Fruit fly (Drosophila melanogaster) whole organism, embryonic: ENCODE measurements around the gene Mob3.

Experiments
- B-H1 ChIP-seq: fragments of 200-800 bp; sonication (Bioruptor generic); IDR thresholded peaks from 3 replicates; pipeline ENCODE4 v1.3.6; 2022; ENCODE audit warnings: missing biosample characterization, missing genetic modification characterization
- C15 ChIP-seq: fragments of 200-800 bp; sonication (Bioruptor generic); IDR thresholded peaks from 3 replicates; pipeline ENCODE4 v1.3.6; 2022; ENCODE audit warnings: missing biosample characterization, missing genetic modification characterization
- CG10147 ChIP-seq: fragments of 200-800 bp; sonication (Bioruptor generic); optimal IDR thresholded peaks from 2 replicates; lab custom pipeline; 2019; ENCODE audit warnings: missing biosample characterization, mild to moderate bottlenecking, missing genetic modification characterization, moderate library complexity
- CG10366 ChIP-seq: fragments of 200-800 bp; sonication (Bioruptor generic); IDR thresholded peaks from 2 replicates; pipeline ENCODE4 v1.3.6; 2022; ENCODE audit warnings: missing biosample characterization, missing genetic modification characterization
- CG12236 ChIP-seq: fragments of 200-800 bp; sonication (Bioruptor generic); optimal IDR thresholded peaks from 2 replicates; lab custom pipeline; 2016; ENCODE audit warnings: missing biosample characterization, missing genetic modification characterization
- CG12744 ChIP-seq: fragments of 200-800 bp; sonication (Bioruptor generic); optimal IDR thresholded peaks from 2 replicates; lab custom pipeline; 2016; ENCODE audit warnings: missing biosample characterization, missing genetic modification characterization
- CG12942 ChIP-seq: fragments of 200-800 bp; sonication (Bioruptor generic); optimal IDR thresholded peaks from 3 replicates; lab custom pipeline; 2016; ENCODE audit warnings: missing biosample characterization, missing genetic modification characterization
- CG13296 ChIP-seq: fragments of 200-800 bp; sonication (Bioruptor generic); optimal IDR thresholded peaks from 3 replicates; lab custom pipeline; 2018; ENCODE audit warnings: missing biosample characterization, mild to moderate bottlenecking, missing genetic modification characterization
- CG14667 ChIP-seq: fragments of 200-800 bp; sonication (Bioruptor generic); IDR thresholded peaks from 2 replicates; pipeline ENCODE4 v1.3.6; 2022; ENCODE audit warnings: missing biosample characterization, missing genetic modification characterization
- CG15073 ChIP-seq: fragments of 200-800 bp; sonication (Bioruptor generic); optimal IDR thresholded peaks from 2 replicates; lab custom pipeline; 2016; ENCODE audit warnings: missing biosample characterization, missing genetic modification characterization
- CG18262 ChIP-seq: fragments of 200-800 bp; optimal IDR thresholded peaks from 3 replicates; lab custom pipeline; 2019; ENCODE audit warnings: missing biosample characterization, mild to moderate bottlenecking, missing genetic modification characterization, moderate library complexity
- CG1832 ChIP-seq: fragments of 200-800 bp; sonication (Bioruptor generic); optimal IDR thresholded peaks from 2 replicates; lab custom pipeline; 2017; ENCODE audit warnings: missing biosample characterization, mild to moderate bottlenecking, missing genetic modification characterization, inconsistent platforms
- CG2120 ChIP-seq: fragments of 200-800 bp; sonication (Bioruptor generic); optimal IDR thresholded peaks from 3 replicates; lab custom pipeline; 2016; ENCODE audit warnings: missing biosample characterization, missing genetic modification characterization
- CG32767 ChIP-seq: fragments of 200-800 bp; sonication (Bioruptor generic); IDR thresholded peaks from 2 replicates; pipeline ENCODE4 v1.3.6; 2022; ENCODE audit warnings: missing biosample characterization, missing genetic modification characterization
- CG3847 ChIP-seq: fragments of 200-800 bp; sonication (Bioruptor generic); IDR thresholded peaks from 2 replicates; pipeline ENCODE4 v1.3.6; 2022; ENCODE audit warnings: missing biosample characterization, missing genetic modification characterization
- CG4404 ChIP-seq: fragments of 200-800 bp; sonication (Bioruptor generic); IDR thresholded peaks from 2 replicates; pipeline ENCODE4 v1.3.6; 2022; ENCODE audit warnings: missing biosample characterization, missing genetic modification characterization
- CG4730 ChIP-seq: fragments of 200-800 bp; sonication (Bioruptor generic); IDR thresholded peaks from 2 replicates; pipeline ENCODE4 v1.3.6; 2022; ENCODE audit warnings: missing biosample characterization, missing genetic modification characterization
- CG5180 ChIP-seq: fragments of 200-800 bp; sonication (Bioruptor generic); optimal IDR thresholded peaks from 3 replicates; lab custom pipeline; 2017; ENCODE audit warnings: missing biosample characterization, missing genetic modification characterization, mild to moderate bottlenecking, moderate library complexity, missing genetic modification reagents
- CG6791 ChIP-seq: fragments of 200-800 bp; sonication (Bioruptor generic); IDR thresholded peaks from 3 replicates; pipeline ENCODE4 v1.3.6; 2022; ENCODE audit warnings: missing biosample characterization, missing genetic modification characterization; ENCODE audit not compliant: partially characterized antibody
- CG7357 ChIP-seq: fragments of 200-800 bp; sonication (Bioruptor generic); IDR thresholded peaks from 3 replicates; pipeline ENCODE4 v1.3.6; 2022; ENCODE audit warnings: missing biosample characterization, missing genetic modification characterization
- CG7963 ChIP-seq: fragments of 200-800 bp; sonication (Bioruptor generic); IDR thresholded peaks from 3 replicates; pipeline ENCODE4 v1.3.6; 2022; ENCODE audit warnings: missing biosample characterization, missing genetic modification characterization; ENCODE audit not compliant: partially characterized antibody
- Doc3 ChIP-seq: fragments of 200-800 bp; sonication (Bioruptor generic); IDR thresholded peaks from 3 replicates; pipeline ENCODE4 v1.3.6; 2022; ENCODE audit warnings: missing biosample characterization, missing genetic modification characterization; ENCODE audit not compliant: partially characterized antibody
- Fer3 ChIP-seq: fragments of 200-800 bp; sonication (Bioruptor generic); optimal IDR thresholded peaks from 2 replicates; lab custom pipeline; 2018; ENCODE audit warnings: missing biosample characterization, mild to moderate bottlenecking, missing genetic modification characterization, moderate library complexity
- HLH4C ChIP-seq: fragments of 200-800 bp; sonication (Bioruptor generic); IDR thresholded peaks from 3 replicates; pipeline ENCODE4 v1.3.6; 2022; ENCODE audit warnings: missing biosample characterization, missing genetic modification characterization; ENCODE audit not compliant: partially characterized antibody
- Hmx ChIP-seq: fragments of 200-800 bp; sonication (Bioruptor generic); optimal IDR thresholded peaks from 2 replicates; lab custom pipeline; 2016; ENCODE audit warnings: missing biosample characterization, missing genetic modification characterization
- Kr ChIP-seq: fragments of 200-800 bp; sonication (Bioruptor generic); optimal IDR thresholded peaks from 2 replicates; lab custom pipeline; 2017; ENCODE audit warnings: missing biosample characterization, mild to moderate bottlenecking, missing genetic modification characterization
- MESR4 ChIP-seq: fragments of 200-800 bp; sonication (Bioruptor generic); optimal IDR thresholded peaks from 2 replicates; lab custom pipeline; 2018; ENCODE audit warnings: missing biosample characterization, mild to moderate bottlenecking, missing genetic modification characterization, moderate library complexity
- NFAT ChIP-seq: fragments of 200-800 bp; sonication (Bioruptor generic); IDR thresholded peaks from 2 replicates; pipeline ENCODE4 v1.3.6; 2022; ENCODE audit warnings: missing biosample characterization, missing genetic modification characterization
- Nf-YC ChIP-seq: fragments of 200-800 bp; optimal IDR thresholded peaks from 3 replicates; lab custom pipeline; 2019; ENCODE audit warnings: missing biosample characterization, mild to moderate bottlenecking, missing genetic modification characterization, moderate library complexity
- Opbp ChIP-seq: fragments of 200-800 bp; sonication (Bioruptor generic); IDR thresholded peaks from 3 replicates; pipeline ENCODE4 v1.3.6; 2022; ENCODE audit warnings: missing biosample characterization, missing genetic modification characterization; ENCODE audit not compliant: partially characterized antibody
- Spps ChIP-seq: fragments of 200-800 bp; sonication (Bioruptor generic); optimal IDR thresholded peaks from 2 replicates; lab custom pipeline; 2018; ENCODE audit warnings: missing biosample characterization, mild to moderate bottlenecking, missing genetic modification characterization
- bcd ChIP-seq: fragments of 200-800 bp; sonication (Bioruptor generic); optimal IDR thresholded peaks from 2 replicates; lab custom pipeline; 2017; ENCODE audit warnings: missing biosample characterization, mild to moderate bottlenecking, missing genetic modification characterization
- bsh ChIP-seq, 2 experiments: fragments of 200-800 bp; sonication (Bioruptor generic); optimal IDR thresholded peaks; 2 replicates each; lab custom pipeline; 2017 to 2018; ENCODE audit warnings: mild to moderate bottlenecking in 2 of 2, missing biosample characterization in 2 of 2, missing genetic modification characterization in 2 of 2, moderate library complexity in 1 of 2
- btn ChIP-seq: fragments of 200-800 bp; sonication (Bioruptor generic); optimal IDR thresholded peaks from 2 replicates; lab custom pipeline; 2016; ENCODE audit warnings: missing biosample characterization, missing genetic modification characterization
- corto ChIP-seq: fragments of 200-800 bp; sonication (Bioruptor generic); optimal IDR thresholded peaks from 2 replicates; lab custom pipeline; 2016; ENCODE audit warnings: missing biosample characterization, mild to moderate bottlenecking, missing genetic modification characterization, moderate library complexity
- dm ChIP-seq: fragments of 200-800 bp; sonication (Bioruptor generic); optimal IDR thresholded peaks from 3 replicates; lab custom pipeline; 2016; ENCODE audit warnings: missing biosample characterization, missing genetic modification characterization
- fu2 ChIP-seq: fragments of 200-800 bp; sonication (Bioruptor generic); optimal IDR thresholded peaks from 2 replicates; lab custom pipeline; 2016; ENCODE audit warnings: missing biosample characterization, missing genetic modification characterization
- gro ChIP-seq: fragments of 200-800 bp; sonication (Bioruptor generic); optimal IDR thresholded peaks from 2 replicates; lab custom pipeline; 2016; ENCODE audit warnings: missing biosample characterization, missing genetic modification characterization
- hbn ChIP-seq: fragments of 200-800 bp; sonication (Bioruptor generic); IDR thresholded peaks from 2 replicates; pipeline ENCODE4 v1.3.6; 2022; ENCODE audit warnings: missing biosample characterization, missing genetic modification characterization; ENCODE audit not compliant: partially characterized antibody
- inv ChIP-seq: fragments of 200-800 bp; sonication (Bioruptor generic); IDR thresholded peaks from 2 replicates; pipeline ENCODE4 v1.3.6; 2022; ENCODE audit warnings: missing biosample characterization, missing genetic modification characterization; ENCODE audit not compliant: partially characterized antibody
- lmd ChIP-seq: fragments of 200-800 bp; sonication (Bioruptor generic); IDR thresholded peaks from 2 replicates; pipeline ENCODE4 v1.3.6; 2022; ENCODE audit warnings: missing biosample characterization, missing genetic modification characterization
- nerfin-2 ChIP-seq: fragments of 200-800 bp; sonication (Bioruptor generic); IDR thresholded peaks from 2 replicates; pipeline ENCODE4 v1.3.6; 2022; ENCODE audit warnings: missing biosample characterization, missing genetic modification characterization; ENCODE audit not compliant: partially characterized antibody
- nmo ChIP-seq: fragments of 200-800 bp; sonication (Bioruptor generic); optimal IDR thresholded peaks from 2 replicates; lab custom pipeline; 2018; ENCODE audit warnings: missing biosample characterization, mild to moderate bottlenecking, missing genetic modification characterization, moderate library complexity
- salm ChIP-seq: fragments of 200-800 bp; sonication (Bioruptor generic); optimal IDR thresholded peaks from 2 replicates; lab custom pipeline; 2018; ENCODE audit warnings: missing biosample characterization, mild to moderate bottlenecking, missing genetic modification characterization
- sens-2 ChIP-seq: fragments of 200-800 bp; sonication (Bioruptor generic); IDR thresholded peaks from 2 replicates; pipeline ENCODE4 v1.3.6; 2022; ENCODE audit warnings: missing biosample characterization, missing genetic modification characterization
- sim ChIP-seq: fragments of 200-800 bp; sonication (Bioruptor generic); IDR thresholded peaks from 2 replicates; pipeline ENCODE4 v1.3.6; 2022; ENCODE audit warnings: missing biosample characterization, missing genetic modification characterization
- sob ChIP-seq: fragments of 200-800 bp; sonication (Bioruptor generic); IDR thresholded peaks from 2 replicates; pipeline ENCODE4 v1.3.6; 2022; ENCODE audit warnings: missing biosample characterization, missing genetic modification characterization
- tna ChIP-seq: fragments of 200-800 bp; sonication (Bioruptor generic); IDR thresholded peaks from 2 replicates; pipeline ENCODE4 v1.3.6; 2022; ENCODE audit warnings: missing biosample characterization, missing genetic modification characterization; ENCODE audit not compliant: partially characterized antibody
- wdn ChIP-seq: fragments of 200-800 bp; sonication (Bioruptor generic); IDR thresholded peaks from 2 replicates; pipeline ENCODE4 v1.3.6; 2022; ENCODE audit warnings: missing biosample characterization, missing genetic modification characterization
- wek ChIP-seq: fragments of 200-800 bp; sonication (Bioruptor generic); optimal IDR thresholded peaks from 3 replicates; lab custom pipeline; 2018; ENCODE audit warnings: missing biosample characterization, mild to moderate bottlenecking, missing genetic modification characterization, moderate library complexity

Gene Mob3

DNA sequence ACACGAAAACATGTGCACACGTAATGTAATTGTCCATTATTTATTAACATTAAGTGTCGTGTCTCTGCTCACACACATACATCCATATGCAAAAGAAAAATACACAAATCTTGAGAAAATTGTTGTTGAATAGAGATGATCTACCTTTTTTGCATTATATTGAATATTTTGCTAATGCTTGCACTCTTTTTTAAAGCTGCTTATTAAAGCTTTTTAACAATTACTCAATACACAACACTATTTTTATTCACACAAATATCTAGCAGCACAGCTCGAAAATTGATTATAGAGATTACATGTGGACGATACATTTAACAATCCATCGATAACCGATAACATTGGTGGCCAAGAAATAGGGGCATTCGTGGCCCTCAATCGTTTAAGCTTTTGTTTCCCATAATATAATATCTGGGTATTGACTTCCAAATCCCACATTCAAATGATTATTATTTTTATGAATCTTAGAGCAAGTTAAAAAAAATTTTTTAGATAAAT lies 27.0 kb downstream of the Mob3 start, which contains the start of gene Ufd4 (continued):
- no peak for TF ChIP-seq bcd (GFP tag; lab: Kevin White, UChicago)
- TF ChIP-seq CG5180 (GFP tag; lab: Kevin White, UChicago): no peak
- peak; percentile 36; the same call in 1 of the 2 replicates for TF ChIP-seq sob (GFP tag; lab: Robert Waterston, UW)
- TF ChIP-seq Nf-YC (tag; lab: Kevin White, UChicago): peak; percentile 78
- TF ChIP-seq Doc3 (GFP tag; lab: Robert Waterston, UW): 0 out of 3 replicates have a peak, but pooled peaks have one; percentile 36
- no peak for TF ChIP-seq CG10147 (GFP tag; lab: Kevin White, UChicago)
- TF ChIP-seq lmd (GFP tag; lab: Robert Waterston, UW): no peak
- no peak for TF ChIP-seq inv (GFP tag; lab: Robert Waterston, UW)
- no peak for TF ChIP-seq CG15073
- TF ChIP-seq MESR4 (GFP tag; lab: Kevin White, UChicago): peak; percentile 77
- no peak for TF ChIP-seq nerfin-2 (GFP tag; lab: Robert Waterston, UW)
- TF ChIP-seq CG13296 (GFP tag; lab: Kevin White, UChicago): peak; percentile 76
- peak; percentile 75 for TF ChIP-seq nmo (GFP tag; lab: Kevin White, UChicago)
- peak; percentile 54; the same call in 1 of the 2 replicates for TF ChIP-seq sim (GFP tag; lab: Robert Waterston, UW)
- TF ChIP-seq CG2120: peak; percentile 79
- no peak for TF ChIP-seq sens-2 (GFP tag; lab: Robert Waterston, UW)
- TF ChIP-seq fu2: peak; percentile 40
- TF ChIP-seq CG18262: no peak
- no peak for TF ChIP-seq CG12236
- TF ChIP-seq Spps (tag; lab: Kevin White, UChicago): peak; percentile 43
- TF ChIP-seq CG1832 (GFP tag; lab: Kevin White, UChicago): no peak
- no peak for TF ChIP-seq CG10366 (GFP tag; lab: Robert Waterston, UW)
- no peak for TF ChIP-seq Fer3
- no peak for TF ChIP-seq Kr (GFP tag; lab: Kevin White, UChicago)
- peak; percentile 18 for TF ChIP-seq corto (GFP tag; lab: Kevin White, UChicago)
- no peak for TF ChIP-seq CG7963 (GFP tag; lab: Robert Waterston, UW)
- TF ChIP-seq dm: peak; percentile 8
- TF ChIP-seq B-H1 (GFP tag; lab: Robert Waterston, UW): peak; percentile 46; the same call in 1 of the 3 replicates
- TF ChIP-seq C15 (GFP tag; lab: Robert Waterston, UW): no peak
- no peak for TF ChIP-seq Hmx (GFP tag; lab: Kevin White, UChicago)
- TF ChIP-seq tna (GFP tag; lab: Robert Waterston, UW): no peak
- TF ChIP-seq CG14667 (GFP tag; lab: Robert Waterston, UW): no peak
- no peak; the same call in 2 of the 3 replicates for TF ChIP-seq Opbp (GFP tag; lab: Robert Waterston, UW)
- TF ChIP-seq CG3847: no peak
- TF ChIP-seq CG32767 (GFP tag; lab: Robert Waterston, UW): peak; percentile 50; the same call in 1 of the 2 replicates
- TF ChIP-seq CG4730: no peak
- peak; percentile 75 for TF ChIP-seq gro (GFP tag; lab: Kevin White, UChicago)
- TF ChIP-seq HLH4C (GFP tag; lab: Robert Waterston, UW): no peak; the same call in 2 of the 3 replicates
- TF ChIP-seq wek (GFP tag; lab: Kevin White, UChicago): peak; percentile 98
- TF ChIP-seq wdn (GFP tag; lab: Robert Waterston, UW): 0 out of 2 replicates have a peak, but pooled peaks have one; percentile 41
- TF ChIP-seq CG7357 (GFP tag; lab: Robert Waterston, UW): no peak
- peak; percentile 7 for TF ChIP-seq CG12942
- no peak for TF ChIP-seq bsh (GFP tag; optimal IDR thresholded peaks at IDR 0.05; lab: Kevin White, UChicago)
- no peak for TF ChIP-seq salm
- TF ChIP-seq NFAT (GFP tag; lab: Robert Waterston, UW): no peak
- TF ChIP-seq btn (GFP tag; lab: Kevin White, UChicago): peak; percentile 14
- TF ChIP-seq CG12744 (GFP tag; lab: Kevin White, UChicago): peak; percentile 61
- TF ChIP-seq hbn: no peak; the same call in 1 of the 2 replicates
- no peak for TF ChIP-seq CG6791
- no peak for TF ChIP-seq CG4404 (GFP tag; lab: Robert Waterston, UW)
